Worm (Caenorhabditis elegans) whole organism, mixed stage, embryonic: ENCODE measurements around the gene ZC190.6.

Experiments used
- hlh-1 ChIP-seq: fragments of 150-350 bp; optimal IDR thresholded peaks from 2 replicates; lab custom pipeline; 2014; ENCODE audit warnings: missing biosample characterization, missing genetic modification reagents, missing genetic modification characterization
- mab-5 ChIP-seq: fragments of 150-350 bp; optimal IDR thresholded peaks from 2 replicates; lab custom pipeline; 2014; ENCODE audit warnings: missing biosample characterization, missing genetic modification characterization
- mep-1 ChIP-seq: fragments of 150-350 bp; optimal IDR thresholded peaks from 2 replicates; lab custom pipeline; 2017; ENCODE audit warnings: missing biosample characterization, missing genetic modification reagents, missing genetic modification characterization, inconsistent platforms
- nhr-12 ChIP-seq: fragments of 150-350 bp; optimal IDR thresholded peaks from 2 replicates; lab custom pipeline; 2014; ENCODE audit warnings: missing biosample characterization, missing genetic modification characterization
- nhr-2 ChIP-seq: fragments of 150-350 bp; optimal IDR thresholded peaks from 2 replicates; lab custom pipeline; 2014; ENCODE audit warnings: missing biosample characterization, missing genetic modification characterization
- nhr-76 ChIP-seq: sonication (generic microtip); optimal IDR thresholded peaks from 2 replicates; lab custom pipeline; 2017; ENCODE audit warnings: missing biosample characterization, missing genetic modification characterization
- sptf-1 ChIP-seq: sonication (generic microtip); optimal IDR thresholded peaks from 2 replicates; lab custom pipeline; 2017; ENCODE audit warnings: mild to moderate bottlenecking, missing genetic modification characterization, moderate library complexity, missing compliant biosample characterization
- unc-62 ChIP-seq: fragments of 150-350 bp; optimal IDR thresholded peaks from 2 replicates; lab custom pipeline; 2014; ENCODE audit warnings: missing biosample characterization, missing genetic modification reagents, missing genetic modification characterization

- no peak for TF ChIP-seq mep-1 (tag; lab: Kevin White, UChicago)
- TF ChIP-seq hlh-1 (tag; lab: Kevin White, UChicago) = no peak
- TF ChIP-seq sptf-1 (tag; lab: Kevin White, UChicago) = no peak
- TF ChIP-seq nhr-12 = no peak
- TF ChIP-seq nhr-76 (tag; lab: Kevin White, UChicago) = no peak
- no peak for TF ChIP-seq mab-5
- no peak for TF ChIP-seq unc-62 (GFP tag; lab: Kevin White, UChicago)
- no peak for TF ChIP-seq nhr-2
Observed at ce11 chrV:8651007-8651711, 25.9 kb downstream of the ZC190.6 start.
